Worm (Caenorhabditis elegans) whole organism, L3 larva: Measurements from ENCODE around the gene phdh-1.

ENCODE experiments used
- fkh-10 ChIP-seq: sonication (generic microtip); optimal IDR thresholded peaks from 2 replicates; lab custom pipeline; 2017; ENCODE audit warnings: missing biosample characterization, missing genetic modification reagents, missing genetic modification characterization
- fkh-2 ChIP-seq: fragments of 150-350 bp; optimal IDR thresholded peaks from 2 replicates; lab custom pipeline; 2014; ENCODE audit warnings: missing biosample characterization, missing genetic modification reagents, missing genetic modification characterization

ce11 chrII:13673605-13674193 lies 35.4 kb upstream of the phdh-1 start:
- TF ChIP-seq fkh-10 (GFP tag; lab: Kevin White, UChicago): no peak
- TF ChIP-seq fkh-2: no peak
